Worm (Caenorhabditis elegans): ENCODE measurements around the gene ceh-60.

- TF ChIP-seq scrt-1 (GFP tag; IDR thresholded peaks at IDR 0.05) = no peak
- no peak for TF ChIP-seq tbx-37 (GFP tag; conservative IDR thresholded peaks at IDR 0.05)
- no peak for TF ChIP-seq aly-1 (tag; optimal IDR thresholded peaks at IDR 0.05)
- TF ChIP-seq pes-1 (GFP tag; IDR thresholded peaks at IDR 0.05) = no peak
- no peak for TF ChIP-seq hmg-4 (GFP tag; optimal IDR thresholded peaks at IDR 0.05)
- TF ChIP-seq flt-1 (GFP tag; IDR thresholded peaks at IDR 0.05) = no peak
- TF ChIP-seq ceh-36 (tag; optimal IDR thresholded peaks at IDR 0.05) = no peak
- no peak for TF ChIP-seq ama-1 (optimal IDR thresholded peaks at IDR 0.05)
- TF ChIP-seq ets-7 (tag; optimal IDR thresholded peaks at IDR 0.05) = no peak
Observed at ce11 chrX:6560495-6560894, 30.5 kb upstream of the ceh-60 start.

All from whole organism, early embryonic.